Worm (Caenorhabditis elegans) whole organism, L1 larva: ENCODE measurements around the gene ugt-7.

ENCODE experiments used
- C34B4.2 ChIP-seq: sonication (generic microtip); optimal IDR thresholded peaks from 2 replicates; lab custom pipeline; 2017; ENCODE audit warnings: mild to moderate bottlenecking, missing genetic modification characterization, missing compliant biosample characterization
- F16B12.6 ChIP-seq: fragments of 150-350 bp; optimal IDR thresholded peaks from 2 replicates; lab custom pipeline; 2014; ENCODE audit warnings: missing biosample characterization, missing genetic modification characterization
- aha-1 ChIP-seq: fragments of 150-350 bp; optimal IDR thresholded peaks from 2 replicates; lab custom pipeline; 2014; ENCODE audit warnings: missing biosample characterization, missing genetic modification characterization
- alr-1 ChIP-seq: fragments of 200-800 bp; sonication (Bioruptor generic); optimal IDR thresholded peaks from 2 replicates; lab custom pipeline; 2018; ENCODE audit warnings: borderline replicate concordance, mild to moderate bottlenecking, missing genetic modification characterization, missing compliant biosample characterization
- aly-2 ChIP-seq: fragments of 150-350 bp; optimal IDR thresholded peaks from 2 replicates; lab custom pipeline; 2014; ENCODE audit warnings: missing biosample characterization, missing genetic modification characterization
- ceh-82 ChIP-seq, 3 experiments: fragments of 150-350 bp in 1 of 3; sonication (generic microtip) in 2 of 3; optimal IDR thresholded peaks; 2 replicates each; lab custom pipeline; 2014 to 2017; ENCODE audit warnings: missing biosample characterization in 3 of 3, missing genetic modification characterization in 3 of 3
- ces-1 ChIP-seq: fragments of 150-350 bp; optimal IDR thresholded peaks from 2 replicates; lab custom pipeline; 2014; ENCODE audit warnings: missing biosample characterization, missing genetic modification reagents, missing genetic modification characterization
- dsc-1 ChIP-seq: sonication (generic microtip); optimal IDR thresholded peaks from 2 replicates; lab custom pipeline; 2016; ENCODE audit warnings: mild to moderate bottlenecking, missing genetic modification characterization, missing compliant biosample characterization
- efl-1 ChIP-seq, 4 experiments: fragments of 150-350 bp; optimal IDR thresholded peaks in 3 of 4; peaks in 1 of 4; 1 replicate in 1 of 4; 2 replicates in 3 of 4; lab custom pipeline; 2014; ENCODE audit warnings: missing biosample characterization in 2 of 4, missing genetic modification characterization in 2 of 4, missing genetic modification reagents in 2 of 4
- efl-3 ChIP-seq: fragments of 200-800 bp; sonication (Bioruptor generic); optimal IDR thresholded peaks from 2 replicates; lab custom pipeline; 2018; ENCODE audit warnings: mild to moderate bottlenecking, missing genetic modification characterization, missing compliant biosample characterization
- egl-13 ChIP-seq: sonication (generic microtip); optimal IDR thresholded peaks from 2 replicates; lab custom pipeline; 2016; ENCODE audit warnings: missing genotype, missing genetic modification reagents, missing genetic modification characterization, missing compliant biosample characterization
- egl-27 ChIP-seq, 2 experiments: fragments of 150-350 bp in 1 of 2; sonication (generic microtip); optimal IDR thresholded peaks; 3 replicates each; lab custom pipeline; 2017 to 2018; ENCODE audit warnings: missing biosample characterization in 2 of 2, missing genetic modification characterization in 2 of 2, missing genetic modification reagents in 2 of 2
- elt-2 ChIP-seq: sonication (generic microtip); optimal IDR thresholded peaks from 2 replicates; lab custom pipeline; 2016; ENCODE audit warnings: missing genetic modification characterization, mild to moderate bottlenecking, inconsistent platforms, missing compliant biosample characterization, missing genetic modification reagents
- elt-3 ChIP-seq, 6 experiments: fragments of 150-350 bp in 1 of 6; sonication (generic microtip); optimal IDR thresholded peaks; 2 replicates each; lab custom pipeline; 2017 to 2018; ENCODE audit warnings: missing biosample characterization in 6 of 6, missing genetic modification characterization in 6 of 6, inconsistent platforms in 1 of 6
- ets-5 ChIP-seq: fragments of 200-800 bp; sonication (Bioruptor generic); IDR thresholded peaks from 2 replicates; pipeline ENCODE4 v1.3.6; 2022; ENCODE audit warnings: missing genetic modification characterization, missing compliant biosample characterization
- fkh-8 ChIP-seq: sonication (generic microtip); optimal IDR thresholded peaks from 2 replicates; lab custom pipeline; 2016; ENCODE audit warnings: mild to moderate bottlenecking, missing genetic modification characterization, missing compliant biosample characterization
- fos-1 ChIP-seq: fragments of 150-350 bp; optimal IDR thresholded peaks from 2 replicates; lab custom pipeline; 2014; ENCODE audit warnings: missing biosample characterization, missing genetic modification characterization
- hlh-17 ChIP-seq: fragments of 200-800 bp; sonication (Bioruptor generic); optimal IDR thresholded peaks from 2 replicates; lab custom pipeline; 2018; ENCODE audit warnings: missing genetic modification characterization, mild to moderate bottlenecking, missing compliant biosample characterization, moderate library complexity, borderline replicate concordance
- hpl-2 ChIP-seq: fragments of 150-350 bp; optimal IDR thresholded peaks from 2 replicates; lab custom pipeline; 2014; ENCODE audit warnings: missing biosample characterization, missing genetic modification reagents, missing genetic modification characterization
- irx-1 ChIP-seq: sonication (generic microtip); optimal IDR thresholded peaks from 2 replicates; lab custom pipeline; 2016; ENCODE audit warnings: missing genetic modification characterization, missing compliant biosample characterization
- isw-1 ChIP-seq: fragments of 200-800 bp; sonication (Bioruptor generic); IDR thresholded peaks from 2 replicates; pipeline ENCODE4 v1.3.6; 2022; ENCODE audit warnings: missing genetic modification characterization, missing compliant biosample characterization
- jun-1 ChIP-seq: fragments of 150-350 bp; optimal IDR thresholded peaks from 2 replicates; lab custom pipeline; 2014; ENCODE audit warnings: missing biosample characterization, missing genetic modification reagents, missing genetic modification characterization
- lin-15B ChIP-seq: fragments of 150-350 bp; sonication (generic microtip); optimal IDR thresholded peaks from 3 replicates; lab custom pipeline; 2014; ENCODE audit warnings: missing biosample characterization, missing genetic modification characterization
- lir-3 ChIP-seq: sonication (generic microtip); optimal IDR thresholded peaks from 2 replicates; lab custom pipeline; 2016; ENCODE audit warnings: mild to moderate bottlenecking, missing genetic modification characterization, moderate library complexity, missing compliant biosample characterization; ENCODE audit not compliant: poor library complexity
- lsy-2 ChIP-seq, 2 experiments: fragments of 150-350 bp; optimal IDR thresholded peaks; 2 replicates each; lab custom pipeline; 2014; ENCODE audit warnings: missing biosample characterization in 2 of 2, missing genetic modification characterization in 2 of 2
- mab-9 ChIP-seq: fragments of 200-800 bp; sonication (Bioruptor generic); IDR thresholded peaks from 2 replicates; pipeline ENCODE4 v1.3.6; 2022; ENCODE audit warnings: missing genetic modification reagents, missing genetic modification characterization, missing compliant biosample characterization
- mdl-1 ChIP-seq, 2 experiments: fragments of 150-350 bp; optimal IDR thresholded peaks; 2 replicates each; lab custom pipeline; 2014 to 2017; ENCODE audit warnings: missing biosample characterization in 2 of 2, missing genetic modification characterization in 2 of 2, inconsistent platforms in 1 of 2
- mef-2 ChIP-seq: fragments of 150-350 bp; optimal IDR thresholded peaks from 2 replicates; lab custom pipeline; 2014; ENCODE audit warnings: missing biosample characterization, missing genetic modification characterization
- mep-1 ChIP-seq: fragments of 150-350 bp; optimal IDR thresholded peaks from 2 replicates; lab custom pipeline; 2014; ENCODE audit warnings: missing biosample characterization, missing genetic modification characterization
- nhr-12 ChIP-seq: sonication (generic microtip); optimal IDR thresholded peaks from 2 replicates; lab custom pipeline; 2017; ENCODE audit warnings: missing biosample characterization, missing genetic modification characterization
- nhr-237 ChIP-seq: fragments of 150-350 bp; optimal IDR thresholded peaks from 2 replicates; lab custom pipeline; 2014; ENCODE audit warnings: missing biosample characterization, missing genetic modification characterization
- nhr-28 ChIP-seq: fragments of 150-350 bp; optimal IDR thresholded peaks from 2 replicates; lab custom pipeline; 2014; ENCODE audit warnings: missing biosample characterization, missing genetic modification characterization
- nhr-71 ChIP-seq: sonication (generic microtip); optimal IDR thresholded peaks from 2 replicates; lab custom pipeline; 2016; ENCODE audit warnings: mild to moderate bottlenecking, missing genetic modification characterization, moderate library complexity, missing compliant biosample characterization
- nhr-76 ChIP-seq: sonication (generic microtip); optimal IDR thresholded peaks from 2 replicates; lab custom pipeline; 2017; ENCODE audit warnings: missing biosample characterization, missing genetic modification characterization
- nhr-77 ChIP-seq: fragments of 150-350 bp; optimal IDR thresholded peaks from 2 replicates; lab custom pipeline; 2014; ENCODE audit warnings: missing biosample characterization, missing genetic modification characterization
- nhr-84 ChIP-seq: sonication (generic microtip); optimal IDR thresholded peaks from 2 replicates; lab custom pipeline; 2017; ENCODE audit warnings: missing biosample characterization, missing genetic modification characterization
- nhr-90 ChIP-seq: sonication (generic microtip); optimal IDR thresholded peaks from 2 replicates; lab custom pipeline; 2016; ENCODE audit warnings: mild to moderate bottlenecking, missing genetic modification characterization, missing compliant biosample characterization; ENCODE audit not compliant: poor library complexity
- pag-3 ChIP-seq: sonication (generic microtip); optimal IDR thresholded peaks from 2 replicates; lab custom pipeline; 2017; ENCODE audit warnings: missing genetic modification characterization, mild to moderate bottlenecking, missing compliant biosample characterization, antibody characterized with exemption, borderline replicate concordance; ENCODE audit not compliant: insufficient read depth
- pqm-1 ChIP-seq: sonication (generic microtip); optimal IDR thresholded peaks from 3 replicates; lab custom pipeline; 2017; ENCODE audit warnings: missing biosample characterization, missing genetic modification characterization
- skn-1 ChIP-seq: fragments of 150-350 bp; optimal IDR thresholded peaks from 2 replicates; lab custom pipeline; 2014; ENCODE audit warnings: missing biosample characterization, missing genetic modification characterization
- snpc-4 ChIP-seq: fragments of 150-350 bp; optimal IDR thresholded peaks from 2 replicates; lab custom pipeline; 2014; ENCODE audit warnings: missing biosample characterization, missing genetic modification characterization
- snu-23 ChIP-seq: sonication (generic microtip); optimal IDR thresholded peaks from 2 replicates; lab custom pipeline; 2016; ENCODE audit warnings: missing genetic modification characterization, missing compliant biosample characterization
- sptf-1 ChIP-seq: fragments of 150-350 bp; optimal IDR thresholded peaks from 2 replicates; lab custom pipeline; 2014; ENCODE audit warnings: missing biosample characterization, missing genetic modification characterization
- swsn-7 ChIP-seq: sonication (generic microtip); optimal IDR thresholded peaks from 2 replicates; lab custom pipeline; 2016; ENCODE audit warnings: missing genetic modification characterization, missing compliant biosample characterization
- vab-15 ChIP-seq: sonication (generic microtip); optimal IDR thresholded peaks from 2 replicates; lab custom pipeline; 2017; ENCODE audit warnings: missing genotype, mild to moderate bottlenecking, missing genetic modification characterization, missing compliant biosample characterization
- zip-4 ChIP-seq: fragments of 200-800 bp; sonication (Bioruptor generic); optimal IDR thresholded peaks from 2 replicates; lab custom pipeline; 2018; ENCODE audit warnings: mild to moderate bottlenecking, missing genetic modification characterization, moderate library complexity, missing compliant biosample characterization
- ztf-11 ChIP-seq, 2 experiments: sonication (generic microtip); optimal IDR thresholded peaks; 2 replicates each; lab custom pipeline; 2016 to 2017; ENCODE audit warnings: missing genetic modification characterization in 2 of 2, missing biosample characterization in 1 of 2, missing compliant biosample characterization in 1 of 2
- ztf-4 ChIP-seq: fragments of 150-350 bp; optimal IDR thresholded peaks from 2 replicates; lab custom pipeline; 2014; ENCODE audit warnings: missing biosample characterization, missing genetic modification characterization

Gene ugt-7

ce11 chrV:5000406-5000805 lies at the start of gene ugt-7:
Gene ugt-7, minus strand, starts transcription at chrV:5000566.
- TF ChIP-seq nhr-77: no peak
- peak; percentile 48 for TF ChIP-seq elt-2 (tag; lab: Kevin White, UChicago)

- TF ChIP-seq isw-1 (GFP tag; lab: Robert Waterston, UW) (peak; percentile 92), lir-3 (tag; lab: Kevin White, UChicago) (peak; percentile 79), ceh-82 (tag; optimal IDR thresholded peaks at IDR 0.05; lab: Kevin White, UChicago) (peak; percentile 56 to 89 (median 62)), irx-1 (tag; lab: Kevin White, UChicago) (peak; percentile 95), zip-4 (peak; percentile 90), dsc-1 (peak; percentile 97), vab-15 (tag; lab: Kevin White, UChicago) (peak; percentile 73), ets-5 (GFP tag; lab: Robert Waterston, UW) (peak; percentile 96; the same call in 1 of the 2 replicates), mdl-1 (tag; optimal IDR thresholded peaks at IDR 0.05; lab: Kevin White, UChicago) (peak in 1 of 2 experiments; percentile 88), nhr-28 (tag; lab: Kevin White, UChicago) (no peak), fos-1 (tag; lab: Kevin White, UChicago) (peak; percentile 90), lsy-2 (tag; optimal IDR thresholded peaks at IDR 0.05; lab: Kevin White, UChicago) (peak; percentile 83 to 96), efl-3 (no peak), fkh-8 (tag; lab: Kevin White, UChicago) (peak; percentile 98), snpc-4 (tag; lab: Kevin White, UChicago) (peak; percentile 71), pqm-1 (tag; lab: Kevin White, UChicago) (no peak), skn-1 (tag; lab: Kevin White, UChicago) (peak; percentile 84), snu-23 (GFP tag; lab: Kevin White, UChicago) (peak; percentile 97), nhr-90 (tag; lab: Kevin White, UChicago) (peak; percentile 96), F16B12.6 (tag; lab: Kevin White, UChicago) (peak; percentile 94), alr-1 (tag; lab: Kevin White, UChicago) (no peak), nhr-76 (tag; lab: Kevin White, UChicago) (no peak), egl-27 (tag; optimal IDR thresholded peaks at IDR 0.05; lab: Kevin White, UChicago) (peak in 1 of 2 experiments; percentile 74), elt-3 (tag; optimal IDR thresholded peaks at IDR 0.05; lab: Kevin White, UChicago) (peak in 4 of 6 experiments; percentile 32 to 84 (median 57)), efl-1 (optimal IDR thresholded peaks at IDR 0.05; lab: Kevin White, UChicago) (peak; percentile 82 to 95), efl-1 (GFP tag; optimal IDR thresholded peaks at IDR 0.05 in 1 of 2; lab: Kevin White, UChicago) (peak; percentile 92 to 99), ztf-4 (peak; percentile 93), sptf-1 (no peak), elt-2 (tag; lab: Kevin White, UChicago) (peak; percentile 71), aly-2 (tag; lab: Kevin White, UChicago) (peak; percentile 74), nhr-237 (peak; percentile 75), hpl-2 (peak; percentile 36), nhr-77 (peak; percentile 97), ztf-11 (tag; optimal IDR thresholded peaks at IDR 0.05; lab: Kevin White, UChicago) (peak in 1 of 2 experiments; percentile 60), jun-1 (tag; lab: Kevin White, UChicago) (peak; percentile 96), swsn-7 (tag; lab: Kevin White, UChicago) (peak; percentile 97), nhr-71 (tag; lab: Kevin White, UChicago) (peak; percentile 99), nhr-84 (tag; lab: Kevin White, UChicago) (no peak), mep-1 (tag; lab: Kevin White, UChicago) (peak; percentile 96), C34B4.2 (tag; lab: Kevin White, UChicago) (peak; percentile 51), aha-1 (tag; lab: Kevin White, UChicago) (no peak), mef-2 (peak; percentile 68), pag-3 (tag; lab: Kevin White, UChicago) (no peak), ces-1 (GFP tag; lab: Kevin White, UChicago) (no peak), mab-9 (peak; percentile 95), lin-15B (tag; lab: Kevin White, UChicago) (peak; percentile 81), egl-13 (peak; percentile 94), nhr-12 (tag; lab: Kevin White, UChicago) (peak; percentile 8), hlh-17 (GFP tag; lab: Kevin White, UChicago) (no peak)
These were observed 49.1 kb upstream of the ugt-7 start, which contains the start of the genes pqn-51 and K11D12.14 for ce11 chrV:5049333-5049942. Gene pqn-51, plus strand, starts transcription at chrV:5049607. Gene K11D12.14, plus strand, starts transcription at chrV:5049636.
